Worm (Caenorhabditis elegans) whole organism, L4 larva: Measurements from ENCODE around the gene gfat-1.

Source experiments
- F37D6.2 ChIP-seq: sonication (generic microtip); optimal IDR thresholded peaks from 2 replicates; lab custom pipeline; 2016; ENCODE audit warnings: mild to moderate bottlenecking, missing genetic modification characterization, missing compliant biosample characterization
- T20F7.1 ChIP-seq: fragments of 200-800 bp; sonication (Bioruptor generic); optimal IDR thresholded peaks from 2 replicates; lab custom pipeline; 2018; ENCODE audit warnings: mild to moderate bottlenecking, missing genetic modification characterization, missing compliant biosample characterization
- T26A8.4 ChIP-seq: fragments of 200-800 bp; sonication (Bioruptor generic); IDR thresholded peaks from 2 replicates; pipeline ENCODE4 v1.3.6; 2022; ENCODE audit warnings: missing genetic modification characterization, missing compliant biosample characterization
- Y105C5A.15 ChIP-seq: fragments of 200-800 bp; sonication (Bioruptor generic); IDR thresholded peaks from 2 replicates; pipeline ENCODE4 v1.3.6; 2022; ENCODE audit warnings: missing genetic modification characterization, missing compliant biosample characterization
- Y48G9A.11 ChIP-seq: fragments of 200-800 bp; sonication (Bioruptor generic); IDR thresholded peaks from 2 replicates; pipeline ENCODE4 v1.3.6; 2022; ENCODE audit warnings: missing genetic modification reagents, missing genetic modification characterization, missing compliant biosample characterization
- Y5F2A.4 ChIP-seq: fragments of 200-800 bp; sonication (Bioruptor generic); optimal IDR thresholded peaks from 2 replicates; lab custom pipeline; 2018; ENCODE audit warnings: mild to moderate bottlenecking, missing genetic modification characterization, missing compliant biosample characterization
- Y75B8A.6 ChIP-seq: fragments of 200-800 bp; sonication (Bioruptor generic); IDR thresholded peaks from 2 replicates; pipeline ENCODE4 v1.3.6; 2022; ENCODE audit warnings: missing genetic modification reagents, missing genetic modification characterization, missing compliant biosample characterization
- ceh-20 ChIP-seq: fragments of 200-800 bp; sonication (Bioruptor generic); IDR thresholded peaks from 2 replicates; pipeline ENCODE4 v1.3.6; 2022; ENCODE audit warnings: missing genetic modification reagents, missing genetic modification characterization, missing compliant biosample characterization
- ceh-28 ChIP-seq: fragments of 150-350 bp; optimal IDR thresholded peaks from 2 replicates; lab custom pipeline; 2014; ENCODE audit warnings: missing biosample characterization, missing genetic modification reagents, missing genetic modification characterization
- ceh-32 ChIP-seq: sonication (generic microtip); optimal IDR thresholded peaks from 2 replicates; lab custom pipeline; 2016; ENCODE audit warnings: mild to moderate bottlenecking, missing genetic modification characterization, missing compliant biosample characterization; ENCODE audit not compliant: poor library complexity
- ceh-62 ChIP-seq: sonication (generic microtip); optimal IDR thresholded peaks from 2 replicates; lab custom pipeline; 2017; ENCODE audit warnings: missing biosample characterization, missing genetic modification characterization
- ces-1 ChIP-seq: fragments of 150-350 bp; sonication (generic microtip); optimal IDR thresholded peaks from 4 replicates; lab custom pipeline; 2014; ENCODE audit warnings: missing biosample characterization, missing genetic modification reagents, missing genetic modification characterization
- cey-2 ChIP-seq: sonication (generic microtip); optimal IDR thresholded peaks from 3 replicates; lab custom pipeline; 2017; ENCODE audit warnings: missing genetic modification characterization, mild to moderate bottlenecking, missing compliant biosample characterization, antibody characterized with exemption, borderline replicate concordance; ENCODE audit not compliant: insufficient read depth
- ctbp-1 ChIP-seq: fragments of 200-800 bp; sonication (Bioruptor generic); IDR thresholded peaks from 2 replicates; pipeline ENCODE4 v1.3.6; 2022; ENCODE audit warnings: missing genetic modification reagents, missing genetic modification characterization, missing compliant biosample characterization
- dmd-8 ChIP-seq: fragments of 200-800 bp; sonication (Bioruptor generic); IDR thresholded peaks from 2 replicates; pipeline ENCODE4 v1.3.6; 2022; ENCODE audit warnings: missing genetic modification characterization, missing compliant biosample characterization
- dmd-9 ChIP-seq: fragments of 200-800 bp; sonication (Bioruptor generic); IDR thresholded peaks from 2 replicates; pipeline ENCODE4 v1.3.6; 2022; ENCODE audit warnings: missing genetic modification reagents, missing genetic modification characterization, missing compliant biosample characterization
- dpl-1 ChIP-seq: fragments of 150-350 bp; optimal IDR thresholded peaks from 2 replicates; lab custom pipeline; 2014; ENCODE audit warnings: missing biosample characterization, missing genetic modification reagents, missing genetic modification characterization
- egl-27 ChIP-seq: sonication (generic microtip); optimal IDR thresholded peaks from 3 replicates; lab custom pipeline; 2017; ENCODE audit warnings: missing biosample characterization, missing genetic modification reagents, missing genetic modification characterization
- egl-43 ChIP-seq: fragments of 200-800 bp; sonication (Bioruptor generic); IDR thresholded peaks from 2 replicates; pipeline ENCODE4 v1.3.6; 2022; ENCODE audit warnings: missing genetic modification reagents, missing genetic modification characterization, missing compliant biosample characterization
- gei-8 ChIP-seq: fragments of 200-800 bp; sonication (Bioruptor generic); optimal IDR thresholded peaks from 2 replicates; lab custom pipeline; 2018; ENCODE audit warnings: mild to moderate bottlenecking, missing genetic modification characterization, missing compliant biosample characterization
- hif-1 ChIP-seq, 2 experiments: sonication (generic microtip); optimal IDR thresholded peaks; 2 replicates each; lab custom pipeline; 2016 to 2017; ENCODE audit warnings: missing compliant biosample characterization in 2 of 2, missing genetic modification characterization in 2 of 2, missing genetic modification reagents in 2 of 2, missing genotype in 2 of 2, mild to moderate bottlenecking in 1 of 2
- hlh-11 ChIP-seq: fragments of 200-800 bp; sonication (Bioruptor generic); optimal IDR thresholded peaks from 2 replicates; lab custom pipeline; 2018; ENCODE audit warnings: mild to moderate bottlenecking, missing genetic modification characterization, missing compliant biosample characterization
- hlh-30 ChIP-seq: sonication (generic microtip); optimal IDR thresholded peaks from 2 replicates; lab custom pipeline; 2017; ENCODE audit warnings: antibody characterized with exemption, mild to moderate bottlenecking, missing genetic modification characterization, missing compliant biosample characterization; ENCODE audit not compliant: insufficient read depth
- hmg-1.1 ChIP-seq: fragments of 200-800 bp; sonication (Bioruptor generic); IDR thresholded peaks from 2 replicates; pipeline ENCODE4 v1.3.6; 2022; ENCODE audit warnings: missing genetic modification reagents, missing genetic modification characterization, missing compliant biosample characterization
- lin-1 ChIP-seq: fragments of 200-800 bp; sonication (Bioruptor generic); IDR thresholded peaks from 2 replicates; pipeline ENCODE4 v1.3.6; 2022; ENCODE audit warnings: missing genetic modification reagents, missing genetic modification characterization, missing compliant biosample characterization
- lin-15B ChIP-seq: fragments of 150-350 bp; sonication (generic microtip); optimal IDR thresholded peaks from 3 replicates; lab custom pipeline; 2014; ENCODE audit warnings: missing biosample characterization, missing genetic modification characterization
- lsy-2 ChIP-seq, 2 experiments: fragments of 150-350 bp in 1 of 2; sonication (generic microtip) in 1 of 2; optimal IDR thresholded peaks; 2 replicates each; lab custom pipeline; 2014 to 2017; ENCODE audit warnings: missing biosample characterization in 2 of 2, missing genetic modification characterization in 2 of 2
- mdl-1 ChIP-seq, 2 experiments: fragments of 150-350 bp in 1 of 2; sonication (generic microtip) in 1 of 2; optimal IDR thresholded peaks; 2 replicates each; lab custom pipeline; 2014 to 2017; ENCODE audit warnings: missing biosample characterization in 2 of 2, missing genetic modification characterization in 2 of 2
- mdt-29 ChIP-seq: fragments of 200-800 bp; sonication (Bioruptor generic); IDR thresholded peaks from 2 replicates; pipeline ENCODE4 v1.3.6; 2022; ENCODE audit warnings: missing genetic modification reagents, missing genetic modification characterization, missing compliant biosample characterization
- mep-1 ChIP-seq: fragments of 150-350 bp; sonication (generic microtip); optimal IDR thresholded peaks from 3 replicates; lab custom pipeline; 2014; ENCODE audit warnings: missing biosample characterization, missing genetic modification characterization
- nhr-10 ChIP-seq: fragments of 150-350 bp; optimal IDR thresholded peaks from 2 replicates; lab custom pipeline; 2014; ENCODE audit warnings: missing biosample characterization, missing genetic modification characterization
- nhr-237 ChIP-seq: sonication (generic microtip); optimal IDR thresholded peaks from 2 replicates; lab custom pipeline; 2017; ENCODE audit warnings: missing biosample characterization, missing genetic modification characterization
- nhr-25 ChIP-seq: sonication (generic microtip); optimal IDR thresholded peaks from 2 replicates; lab custom pipeline; 2017; ENCODE audit warnings: missing genetic modification characterization, mild to moderate bottlenecking, missing compliant biosample characterization, antibody characterized with exemption, moderate library complexity, borderline replicate concordance; ENCODE audit not compliant: insufficient read depth
- nhr-48 ChIP-seq: sonication (generic microtip); optimal IDR thresholded peaks from 2 replicates; lab custom pipeline; 2016; ENCODE audit warnings: mild to moderate bottlenecking, missing genetic modification characterization, missing compliant biosample characterization
- pha-4 ChIP-seq, 2 experiments: fragments of 150-350 bp in 1 of 2; fragments of 200-800 bp in 1 of 2; sonication (Bioruptor generic) in 1 of 2; IDR thresholded peaks in 1 of 2; optimal IDR thresholded peaks in 1 of 2; 2 replicates each; pipeline versions ENCODE4 v1.3.6 to Lab custom; 2014 to 2022; ENCODE audit warnings: missing genetic modification characterization in 2 of 2, missing genetic modification reagents in 2 of 2, missing biosample characterization in 1 of 2, missing compliant biosample characterization in 1 of 2
- snpc-1.2 ChIP-seq: fragments of 200-800 bp; sonication (Bioruptor generic); IDR thresholded peaks from 2 replicates; pipeline ENCODE4 v1.3.6; 2022; ENCODE audit warnings: missing genetic modification reagents, missing genetic modification characterization, missing compliant biosample characterization
- spr-3 ChIP-seq: fragments of 200-800 bp; sonication (Bioruptor generic); optimal IDR thresholded peaks from 2 replicates; lab custom pipeline; 2018; ENCODE audit warnings: mild to moderate bottlenecking, missing genetic modification characterization, missing compliant biosample characterization
- tra-1 ChIP-seq: fragments of 200-800 bp; sonication (Bioruptor generic); IDR thresholded peaks from 2 replicates; pipeline ENCODE4 v1.3.6; 2022; ENCODE audit warnings: missing genetic modification reagents, missing genetic modification characterization, missing compliant biosample characterization
- unc-39 ChIP-seq: sonication (generic microtip); optimal IDR thresholded peaks from 2 replicates; lab custom pipeline; 2017; ENCODE audit warnings: missing biosample characterization, missing genetic modification characterization
- unc-62 ChIP-seq, 3 experiments: fragments of 150-350 bp in 1 of 3; sonication (generic microtip); optimal IDR thresholded peaks in 2 of 3; peaks in 1 of 3; 1 replicate in 1 of 3; 2 replicates in 2 of 3; lab custom pipeline; 2014 to 2017; ENCODE audit warnings: missing biosample characterization in 3 of 3, missing genetic modification characterization in 3 of 3, missing genetic modification reagents in 3 of 3, missing genotype in 1 of 3
- vab-7 ChIP-seq: fragments of 200-800 bp; sonication (Bioruptor generic); IDR thresholded peaks from 2 replicates; pipeline ENCODE4 v1.3.6; 2022; ENCODE audit warnings: missing genetic modification reagents, missing genetic modification characterization, missing compliant biosample characterization
- zfp-2 ChIP-seq: sonication (generic microtip); optimal IDR thresholded peaks from 2 replicates; lab custom pipeline; 2016; ENCODE audit warnings: mild to moderate bottlenecking, missing genetic modification characterization, missing compliant biosample characterization
- zfp-3 ChIP-seq: fragments of 200-800 bp; sonication (Bioruptor generic); conservative IDR thresholded peaks from 2 replicates; pipeline ENCODE4 v1.3.6; 2022; ENCODE audit warnings: missing genetic modification reagents, missing genetic modification characterization, missing compliant biosample characterization
- ztf-7 ChIP-seq: fragments of 150-350 bp; optimal IDR thresholded peaks from 2 replicates; lab custom pipeline; 2014; ENCODE audit warnings: missing biosample characterization, missing genetic modification characterization

gfat-1 gene

DNA sequence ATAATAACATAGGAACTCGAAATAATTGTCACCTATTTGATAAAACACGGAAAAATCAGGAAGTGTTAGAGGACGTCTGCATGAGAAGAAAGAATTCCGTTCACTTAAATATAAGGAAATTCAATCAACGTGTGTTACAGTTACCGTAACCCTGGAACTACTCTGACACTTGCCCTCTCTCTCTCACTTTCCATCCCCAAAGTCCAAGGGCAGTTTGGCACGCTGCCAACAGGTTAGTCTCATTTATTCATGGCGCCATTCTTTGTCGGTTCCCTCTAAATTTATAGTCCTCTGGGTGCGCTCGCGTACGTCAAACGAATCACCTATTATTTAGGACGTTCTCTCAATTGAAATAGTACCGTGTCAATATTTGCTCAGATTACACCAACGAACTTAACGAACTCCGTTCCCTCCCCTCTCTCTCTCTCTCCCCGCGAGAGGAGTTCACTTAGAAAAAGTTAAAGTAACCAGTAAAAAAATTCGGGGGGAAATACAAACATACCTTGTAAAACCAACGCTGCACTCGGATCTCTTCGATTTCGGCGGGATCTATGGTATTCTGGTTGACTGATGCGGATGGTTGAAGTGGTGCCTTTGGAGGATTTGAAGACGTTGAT, 25.5 kb upstream of the gfat-1 start:
- peak in 1 of 2 experiments; percentile 1 for TF ChIP-seq lsy-2 (tag; optimal IDR thresholded peaks at IDR 0.05; lab: Kevin White, UChicago)
- no peak for TF ChIP-seq pha-4 (GFP tag; IDR thresholded peaks at IDR 0.05; lab: Robert Waterston, UW)
- TF ChIP-seq pha-4 (tag; optimal IDR thresholded peaks at IDR 0.05; lab: Kevin White, UChicago): peak; percentile 56
- no peak for TF ChIP-seq zfp-2

- TF ChIP-seq Y5F2A.4 (GFP tag; lab: Kevin White, UChicago) (no peak), lin-15B (tag; lab: Kevin White, UChicago) (no peak), egl-27 (tag; lab: Kevin White, UChicago) (no peak), ces-1 (GFP tag; lab: Kevin White, UChicago) (no peak), dmd-8 (GFP tag; lab: Robert Waterston, UW) (0 out of 2 replicates have a peak, but pooled peaks have one; percentile 7), Y75B8A.6 (GFP tag; lab: Robert Waterston, UW) (no peak), egl-43 (GFP tag; lab: Robert Waterston, UW) (peak; percentile 84), Y105C5A.15 (GFP tag; lab: Robert Waterston, UW) (no peak), ztf-7 (no peak), nhr-48 (tag; lab: Kevin White, UChicago) (peak; percentile 90), dmd-9 (no peak), zfp-3 (GFP tag; lab: Robert Waterston, UW) (no peak), ceh-62 (tag; lab: Kevin White, UChicago) (no peak), T20F7.1 (GFP tag; lab: Kevin White, UChicago) (no peak), nhr-25 (tag; lab: Kevin White, UChicago) (peak; percentile 71), mep-1 (peak; percentile 95), nhr-10 (tag; lab: Kevin White, UChicago) (peak; percentile 90), T26A8.4 (peak; percentile 75; the same call in 1 of the 2 replicates), lin-1 (no peak; the same call in 1 of the 2 replicates), vab-7 (GFP tag; lab: Robert Waterston, UW) (peak; percentile 60; the same call in 1 of the 2 replicates), zfp-2 (peak; percentile 40), cey-2 (tag; lab: Kevin White, UChicago) (no peak), ceh-28 (no peak), Y48G9A.11 (no peak), unc-62 (GFP tag; optimal IDR thresholded peaks at IDR 0.05 in 1 of 2; lab: Kevin White, UChicago) (peak in 1 of 2 experiments; percentile 70), unc-62 (tag; optimal IDR thresholded peaks at IDR 0.05; lab: Kevin White, UChicago) (no peak), ceh-32 (tag; lab: Kevin White, UChicago) (peak; percentile 16), mdl-1 (tag; optimal IDR thresholded peaks at IDR 0.05; lab: Kevin White, UChicago) (peak; percentile 86 to 87), hlh-30 (tag; lab: Kevin White, UChicago) (peak; percentile 88), hlh-11 (tag; lab: Kevin White, UChicago) (peak; percentile 97), gei-8 (GFP tag; lab: Kevin White, UChicago) (peak; percentile 24), hmg-1.1 (GFP tag; lab: Robert Waterston, UW) (peak; percentile 94), tra-1 (peak; percentile 86), hif-1 (tag; optimal IDR thresholded peaks at IDR 0.05; lab: Kevin White, UChicago) (peak; percentile 43 to 85), dpl-1 (GFP tag; lab: Kevin White, UChicago) (peak; percentile 36), unc-39 (no peak), snpc-1.2 (GFP tag; lab: Robert Waterston, UW) (peak; percentile 54; the same call in 1 of the 2 replicates), mdt-29 (peak; percentile 45; the same call in 1 of the 2 replicates), ceh-20 (GFP tag; lab: Robert Waterston, UW) (peak; percentile 66), ctbp-1 (GFP tag; lab: Robert Waterston, UW) (peak; percentile 81), lsy-2 (tag; optimal IDR thresholded peaks at IDR 0.05; lab: Kevin White, UChicago) (peak; percentile 64 to 70), spr-3 (GFP tag; lab: Kevin White, UChicago) (peak; percentile 23), nhr-237 (tag; lab: Kevin White, UChicago) (no peak), F37D6.2 (tag; lab: Kevin White, UChicago) (peak; percentile 77)
These were observed 24.7 kb upstream of the gfat-1 start for ce11 chrII:11619895-11620439.
